Fruit fly (Drosophila melanogaster) whole organism, embryonic: ENCODE results near the gene CG43845.

Experiments used
- Blimp-1 ChIP-seq: fragments of 200-800 bp; sonication (Bioruptor generic); optimal IDR thresholded peaks from 3 replicates; lab custom pipeline; 2018; ENCODE audit warnings: missing biosample characterization, missing genetic modification characterization, mild to moderate bottlenecking, moderate library complexity, missing genetic modification reagents
- CG10543 ChIP-seq: fragments of 200-800 bp; sonication (Bioruptor generic); optimal IDR thresholded peaks from 3 replicates; lab custom pipeline; 2017; ENCODE audit warnings: missing biosample characterization, mild to moderate bottlenecking, missing genetic modification characterization, moderate library complexity
- CG11247 ChIP-seq: fragments of 200-800 bp; sonication (Bioruptor generic); IDR thresholded peaks from 2 replicates; pipeline ENCODE4 v1.3.6; 2022; ENCODE audit warnings: missing biosample characterization, missing genetic modification characterization
- CG12769 ChIP-seq: fragments of 200-800 bp; sonication (Bioruptor generic); optimal IDR thresholded peaks from 2 replicates; lab custom pipeline; 2019; ENCODE audit warnings: missing biosample characterization, mild to moderate bottlenecking, missing genetic modification characterization, moderate library complexity
- CG14014 ChIP-seq: fragments of 200-800 bp; sonication (Bioruptor generic); IDR thresholded peaks from 2 replicates; pipeline ENCODE4 v1.3.6; 2022; ENCODE audit warnings: missing biosample characterization, missing genetic modification characterization
- CG17361 ChIP-seq: fragments of 200-800 bp; sonication (Bioruptor generic); IDR thresholded peaks from 3 replicates; pipeline ENCODE4 v1.3.6; 2022; ENCODE audit warnings: missing biosample characterization, missing genetic modification characterization
- CG1832 ChIP-seq: fragments of 200-800 bp; sonication (Bioruptor generic); optimal IDR thresholded peaks from 2 replicates; lab custom pipeline; 2017; ENCODE audit warnings: missing biosample characterization, mild to moderate bottlenecking, missing genetic modification characterization, inconsistent platforms
- CG18599 ChIP-seq: fragments of 200-800 bp; sonication (Bioruptor generic); optimal IDR thresholded peaks from 3 replicates; lab custom pipeline; 2017; ENCODE audit warnings: missing biosample characterization, missing genetic modification characterization, mild to moderate bottlenecking, moderate library complexity, missing genetic modification reagents
- CG34376 ChIP-seq: fragments of 200-800 bp; sonication (Bioruptor generic); optimal IDR thresholded peaks from 2 replicates; lab custom pipeline; 2018; ENCODE audit warnings: missing biosample characterization, mild to moderate bottlenecking, missing genetic modification characterization
- CG6689 ChIP-seq: fragments of 200-800 bp; sonication (Bioruptor generic); IDR thresholded peaks from 2 replicates; pipeline ENCODE4 v1.3.6; 2022; ENCODE audit warnings: missing biosample characterization, missing genetic modification characterization
- CG8359 ChIP-seq: fragments of 200-800 bp; sonication (Bioruptor generic); optimal IDR thresholded peaks from 2 replicates; lab custom pipeline; 2017; ENCODE audit warnings: missing biosample characterization, mild to moderate bottlenecking, missing genetic modification characterization, borderline replicate concordance
- CG9437 ChIP-seq: fragments of 200-800 bp; sonication (Bioruptor generic); optimal IDR thresholded peaks from 2 replicates; lab custom pipeline; 2018; ENCODE audit warnings: missing biosample characterization, mild to moderate bottlenecking, missing genetic modification characterization
- Dad ChIP-seq: fragments of 200-800 bp; sonication (Bioruptor generic); optimal IDR thresholded peaks from 3 replicates; lab custom pipeline; 2016; ENCODE audit warnings: missing biosample characterization, missing genetic modification characterization
- Dbx ChIP-seq: fragments of 200-800 bp; sonication (Bioruptor generic); IDR thresholded peaks from 3 replicates; pipeline ENCODE4 v1.3.6; 2022; ENCODE audit warnings: missing biosample characterization, missing genetic modification characterization
- GATAe ChIP-seq: fragments of 200-800 bp; sonication (Bioruptor generic); conservative IDR thresholded peaks from 2 replicates; pipeline ENCODE4 v1.3.6; 2022; ENCODE audit warnings: missing biosample characterization, missing genetic modification characterization
- Hey ChIP-seq: fragments of 200-800 bp; sonication (Bioruptor generic); optimal IDR thresholded peaks from 3 replicates; lab custom pipeline; 2018; ENCODE audit warnings: missing biosample characterization, mild to moderate bottlenecking, missing genetic modification characterization
- Hr78 ChIP-seq, 2 experiments: fragments of 200-800 bp in 1 of 2; fragments of >200 bp in 1 of 2; sonication (Bioruptor generic) in 1 of 2; optimal IDR thresholded peaks; 2 replicates each; lab custom pipeline; 2017 to 2019; ENCODE audit warnings: missing biosample characterization in 2 of 2, missing genetic modification characterization in 2 of 2, mild to moderate bottlenecking in 1 of 2, moderate library complexity in 1 of 2
- Nf-YC ChIP-seq: fragments of 200-800 bp; optimal IDR thresholded peaks from 3 replicates; lab custom pipeline; 2019; ENCODE audit warnings: missing biosample characterization, mild to moderate bottlenecking, missing genetic modification characterization, moderate library complexity
- Pdp1 ChIP-seq, 2 experiments: fragments of 200-800 bp; sonication (Bioruptor generic); optimal IDR thresholded peaks; 3 replicates each; lab custom pipeline; 2016; ENCODE audit warnings: missing biosample characterization in 2 of 2, missing genetic modification characterization in 2 of 2, mild to moderate bottlenecking in 1 of 2, moderate library complexity in 1 of 2
- Ptx1 ChIP-seq: fragments of 200-800 bp; sonication (Bioruptor generic); IDR thresholded peaks from 2 replicates; pipeline ENCODE4 v1.3.6; 2022; ENCODE audit warnings: missing biosample characterization, missing genetic modification characterization
- Ravus ChIP-seq: fragments of 200-800 bp; sonication (Bioruptor generic); IDR thresholded peaks from 2 replicates; pipeline ENCODE4 v1.3.6; 2022; ENCODE audit warnings: missing biosample characterization, missing genetic modification characterization
- Rfx ChIP-seq: fragments of 200-800 bp; sonication (Bioruptor generic); IDR thresholded peaks from 2 replicates; pipeline ENCODE4 v1.3.6; 2022; ENCODE audit warnings: missing biosample characterization, missing genetic modification characterization
- Trl ChIP-seq, 3 experiments: fragments of >200 bp in 2 of 3; fragments of 200-800 bp in 1 of 3; sonication (Bioruptor generic) in 1 of 3; optimal IDR thresholded peaks; 2 replicates in 1 of 3; 3 replicates in 2 of 3; lab custom pipeline; 2016 to 2017; ENCODE audit warnings: missing biosample characterization in 1 of 3, missing genetic modification characterization in 1 of 3
- az2 ChIP-seq: fragments of 200-800 bp; sonication (Bioruptor generic); optimal IDR thresholded peaks from 3 replicates; lab custom pipeline; 2016; ENCODE audit warnings: missing biosample characterization, missing genetic modification characterization
- bbx ChIP-seq: fragments of 200-800 bp; sonication (Bioruptor generic); IDR thresholded peaks from 2 replicates; pipeline ENCODE4 v1.3.6; 2022; ENCODE audit warnings: missing biosample characterization, missing genetic modification characterization; ENCODE audit not compliant: partially characterized antibody
- bowl ChIP-seq: fragments of 200-800 bp; sonication (Bioruptor generic); IDR thresholded peaks from 2 replicates; pipeline ENCODE4 v1.3.6; 2022; ENCODE audit warnings: missing biosample characterization, missing genetic modification characterization
- chinmo ChIP-seq: fragments of 200-800 bp; sonication (Bioruptor generic); IDR thresholded peaks from 4 replicates; pipeline ENCODE4 v1.3.6; 2022; ENCODE audit warnings: missing biosample characterization, missing genetic modification characterization; ENCODE audit not compliant: partially characterized antibody
- chn ChIP-seq: fragments of 200-800 bp; sonication (Bioruptor generic); optimal IDR thresholded peaks from 2 replicates; lab custom pipeline; 2016; ENCODE audit warnings: missing biosample characterization, missing genetic modification characterization
- crol ChIP-seq: fragments of 200-800 bp; sonication (Bioruptor generic); IDR thresholded peaks from 2 replicates; pipeline ENCODE4 v1.3.6; 2022; ENCODE audit warnings: missing biosample characterization, missing genetic modification characterization
- cwo ChIP-seq: fragments of 200-800 bp; sonication (Bioruptor generic); optimal IDR thresholded peaks from 3 replicates; lab custom pipeline; 2017; ENCODE audit warnings: missing biosample characterization, missing genetic modification characterization, mild to moderate bottlenecking, moderate library complexity, missing genetic modification reagents
- dm ChIP-seq: fragments of 200-800 bp; sonication (Bioruptor generic); optimal IDR thresholded peaks from 3 replicates; lab custom pipeline; 2016; ENCODE audit warnings: missing biosample characterization, missing genetic modification characterization
- exex ChIP-seq: fragments of 200-800 bp; sonication (Bioruptor generic); optimal IDR thresholded peaks from 4 replicates; lab custom pipeline; 2018; ENCODE audit warnings: missing biosample characterization, mild to moderate bottlenecking, missing genetic modification characterization, moderate library complexity
- ftz-f1 ChIP-seq: fragments of 200-800 bp; sonication (Bioruptor generic); optimal IDR thresholded peaks from 2 replicates; lab custom pipeline; 2016; ENCODE audit warnings: missing biosample characterization, missing genetic modification characterization
- gfzf ChIP-seq: fragments of 200-800 bp; sonication (Bioruptor generic); optimal IDR thresholded peaks from 2 replicates; lab custom pipeline; 2016; ENCODE audit warnings: missing biosample characterization, mild to moderate bottlenecking, missing genetic modification characterization, moderate library complexity
- grn ChIP-seq: fragments of 200-800 bp; sonication (Bioruptor generic); optimal IDR thresholded peaks from 3 replicates; lab custom pipeline; 2017; ENCODE audit warnings: missing biosample characterization, missing genetic modification characterization
- hkb ChIP-seq, 2 experiments: fragments of 200-800 bp in 1 of 2; fragments of >200 bp in 1 of 2; sonication (Bioruptor generic) in 1 of 2; IDR thresholded peaks in 1 of 2; optimal IDR thresholded peaks in 1 of 2; 2 replicates each; pipeline versions ENCODE4 v1.3.6 to Lab custom; 2017 to 2022; ENCODE audit warnings: missing biosample characterization in 1 of 2, missing genetic modification characterization in 1 of 2
- lab ChIP-seq: fragments of 200-800 bp; sonication (Bioruptor generic); optimal IDR thresholded peaks from 3 replicates; lab custom pipeline; 2017; ENCODE audit warnings: missing biosample characterization, missing genetic modification characterization, mild to moderate bottlenecking, moderate library complexity, missing genetic modification reagents
- mirr ChIP-seq: fragments of 200-800 bp; sonication (Bioruptor generic); optimal IDR thresholded peaks from 3 replicates; lab custom pipeline; 2018; ENCODE audit warnings: missing biosample characterization, mild to moderate bottlenecking, missing genetic modification characterization
- pan ChIP-seq, 4 experiments: fragments of >200 bp in 3 of 4; fragments of 200-800 bp in 1 of 4; sonication (Bioruptor generic) in 1 of 4; optimal IDR thresholded peaks in 3 of 4; IDR thresholded peaks in 1 of 4; 2 replicates each; pipeline versions ENCODE4 v1.3.6 to Lab custom; 2017 to 2022; ENCODE audit warnings: missing biosample characterization in 2 of 4, missing genetic modification characterization in 2 of 4, mixed read lengths in 1 of 4
- repo ChIP-seq: fragments of 200-800 bp; sonication (Bioruptor generic); optimal IDR thresholded peaks from 2 replicates; lab custom pipeline; 2016; ENCODE audit warnings: missing biosample characterization, missing genetic modification characterization
- sd ChIP-seq: fragments of 200-800 bp; sonication (Bioruptor generic); optimal IDR thresholded peaks from 3 replicates; lab custom pipeline; 2018; ENCODE audit warnings: missing biosample characterization, mild to moderate bottlenecking, missing genetic modification characterization, moderate library complexity
- so ChIP-seq: fragments of 200-800 bp; sonication (Bioruptor generic); IDR thresholded peaks from 3 replicates; pipeline ENCODE4 v1.3.6; 2022; ENCODE audit warnings: missing biosample characterization, missing genetic modification characterization
- sr ChIP-seq: fragments of 200-800 bp; sonication (Bioruptor generic); IDR thresholded peaks from 3 replicates; pipeline ENCODE4 v1.3.6; 2022; ENCODE audit warnings: missing biosample characterization, missing genetic modification characterization
- sug ChIP-seq: fragments of 200-800 bp; optimal IDR thresholded peaks from 2 replicates; lab custom pipeline; 2019; ENCODE audit warnings: missing biosample characterization, mild to moderate bottlenecking, missing genetic modification characterization, moderate library complexity
- wek ChIP-seq: fragments of 200-800 bp; sonication (Bioruptor generic); optimal IDR thresholded peaks from 3 replicates; lab custom pipeline; 2018; ENCODE audit warnings: missing biosample characterization, mild to moderate bottlenecking, missing genetic modification characterization, moderate library complexity

The CG43845 gene

DNA sequence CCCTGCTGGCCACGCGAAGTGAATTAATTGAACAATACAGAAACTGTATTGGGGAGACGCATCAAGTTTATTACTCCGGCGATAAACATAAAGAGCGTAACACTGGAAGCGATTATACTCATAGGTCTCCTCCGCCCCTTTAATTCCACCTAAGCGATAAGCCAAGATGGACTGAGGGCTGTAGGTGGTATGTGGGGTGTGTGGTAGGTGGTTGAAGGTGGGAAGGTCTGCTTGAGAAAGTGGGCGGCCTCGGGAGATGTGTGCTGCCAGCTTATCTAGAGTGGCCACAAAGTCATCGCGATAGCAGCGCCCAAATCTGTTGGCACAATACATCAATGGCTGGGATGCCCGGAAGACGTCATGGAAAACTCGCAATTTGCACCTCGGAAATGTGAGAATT lies 25.3 kb downstream of the CG43845 start:
- TF ChIP-seq hkb (optimal IDR thresholded peaks at IDR 0.05; lab: Kevin White, UChicago) (no peak), hkb (GFP tag; IDR thresholded peaks at IDR 0.05; lab: Robert Waterston, UW) (no peak), Rfx (GFP tag; lab: Robert Waterston, UW) (no peak), chinmo (GFP tag; lab: Robert Waterston, UW) (0 out of 4 replicates have a peak, but pooled peaks have one; percentile 11), gfzf (GFP tag; lab: Kevin White, UChicago) (no peak), so (0 out of 3 replicates have a peak, but pooled peaks have one; percentile 43), sd (tag; lab: Kevin White, UChicago) (peak; percentile 34), CG17361 (GFP tag; lab: Robert Waterston, UW) (no peak), CG6689 (GFP tag; lab: Robert Waterston, UW) (no peak), mirr (GFP tag; lab: Kevin White, UChicago) (peak; percentile 52), Nf-YC (tag; lab: Kevin White, UChicago) (no peak), bowl (GFP tag; lab: Robert Waterston, UW) (peak; percentile 34; the same call in 1 of the 2 replicates), Ravus (GFP tag; lab: Robert Waterston, UW) (no peak), Pdp1 (GFP tag; optimal IDR thresholded peaks at IDR 0.05; lab: Kevin White, UChicago) (peak in 1 of 2 experiments; percentile 9), Hr78 (GFP tag; optimal IDR thresholded peaks at IDR 0.05; lab: Kevin White, UChicago) (peak in 1 of 2 experiments; percentile 8), Ptx1 (no peak), CG11247 (peak; percentile 13; the same call in 1 of the 2 replicates), repo (GFP tag; lab: Kevin White, UChicago) (no peak), CG12769 (tag; lab: Kevin White, UChicago) (peak; percentile 47), CG8359 (GFP tag; lab: Kevin White, UChicago) (no peak), lab (peak; percentile 43), Trl (optimal IDR thresholded peaks at IDR 0.05; lab: Kevin White, UChicago) (no peak), Trl (GFP tag; optimal IDR thresholded peaks at IDR 0.05; lab: Kevin White, UChicago) (no peak), Blimp-1 (GFP tag; lab: Kevin White, UChicago) (no peak), pan (optimal IDR thresholded peaks at IDR 0.05; lab: Kevin White, UChicago) (no peak), pan (GFP tag; optimal IDR thresholded peaks at IDR 0.05 in 1 of 2, IDR thresholded peaks at IDR 0.05 in 1 of 2) (peak in 1 of 2 experiments; percentile 10), az2 (GFP tag; lab: Kevin White, UChicago) (no peak), grn (GFP tag; lab: Kevin White, UChicago) (peak; percentile 71), sug (tag; lab: Kevin White, UChicago) (peak; percentile 85), sr (no peak), Hey (tag; lab: Kevin White, UChicago) (peak; percentile 64), GATAe (GFP tag; lab: Robert Waterston, UW) (peak; percentile 41; the same call in 1 of the 2 replicates), CG34376 (GFP tag; lab: Kevin White, UChicago) (peak; percentile 36), ftz-f1 (peak; percentile 56), CG9437 (GFP tag; lab: Kevin White, UChicago) (no peak), cwo (GFP tag; lab: Kevin White, UChicago) (peak; percentile 31), dm (GFP tag; lab: Kevin White, UChicago) (no peak), chn (GFP tag; lab: Kevin White, UChicago) (no peak), crol (GFP tag; lab: Robert Waterston, UW) (peak; percentile 79), wek (no peak), CG18599 (GFP tag; lab: Kevin White, UChicago) (peak; percentile 12), CG1832 (GFP tag; lab: Kevin White, UChicago) (no peak), exex (tag; lab: Kevin White, UChicago) (peak; percentile 83), Dad (GFP tag; lab: Kevin White, UChicago) (no peak), Dbx (GFP tag; lab: Robert Waterston, UW) (0 out of 3 replicates have a peak, but pooled peaks have one; percentile 5), bbx (GFP tag; lab: Robert Waterston, UW) (0 out of 2 replicates have a peak, but pooled peaks have one; percentile 16), CG14014 (GFP tag; lab: Robert Waterston, UW) (no peak), CG10543 (GFP tag; lab: Kevin White, UChicago) (peak; percentile 5)
